Fruit fly (Drosophila melanogaster): Measurements from ENCODE around the gene usp.
A peak's percentile ranks its signal among the peaks of the same experiment; 100 is the strongest.

usp gene

DNA sequence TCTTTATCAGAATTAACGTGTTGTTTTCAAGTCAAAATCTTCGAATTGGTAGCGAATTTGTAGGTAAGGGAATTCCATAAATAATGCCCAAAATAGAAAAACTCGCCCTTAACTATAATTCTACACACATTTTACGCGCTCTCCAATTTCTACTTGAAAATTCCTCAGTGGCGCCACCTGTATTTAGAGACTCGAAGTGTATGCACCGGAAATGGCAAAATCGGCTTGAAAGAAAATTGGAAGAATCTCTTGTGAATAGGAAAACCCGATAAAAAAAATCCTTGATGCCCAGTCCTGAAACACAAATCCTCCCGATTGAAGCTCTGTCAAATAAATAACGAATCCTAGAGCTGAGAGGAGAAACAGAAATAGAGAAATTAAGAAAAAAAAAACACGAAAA is 36.3 kb downstream of the usp start (continued):
- TF ChIP-seq svp (GFP tag) = no peak
- TF ChIP-seq CG34406 (GFP tag; optimal IDR thresholded peaks at IDR 0.05) = peak; percentile 51
- TF ChIP-seq dac (GFP tag; optimal IDR thresholded peaks at IDR 0.05) = peak; percentile 36
- peak; percentile 36 for TF ChIP-seq cyc (GFP tag; optimal IDR thresholded peaks at IDR 0.05)
- TF ChIP-seq CG3919 (GFP tag; optimal IDR thresholded peaks at IDR 0.05) = peak; percentile 71
- peak; percentile 20 for TF ChIP-seq Blimp-1 (GFP tag; optimal IDR thresholded peaks at IDR 0.05)
- peak in 1 of 2 experiments; percentile 39 for TF ChIP-seq salr (GFP tag; optimal IDR thresholded peaks at IDR 0.05)
- TF ChIP-seq CG6854 (GFP tag; optimal IDR thresholded peaks at IDR 0.05) = peak; percentile 76
- peak; percentile 61 for TF ChIP-seq net (GFP tag; optimal IDR thresholded peaks at IDR 0.05)
- peak; percentile 19 for TF ChIP-seq achi (GFP tag; optimal IDR thresholded peaks at IDR 0.05)
- peak; percentile 7 for TF ChIP-seq spab (GFP tag; optimal IDR thresholded peaks at IDR 0.05)
- TF ChIP-seq CG10669 (GFP tag; optimal IDR thresholded peaks at IDR 0.05) = peak; percentile 52
- TF ChIP-seq fkh (GFP tag; optimal IDR thresholded peaks at IDR 0.05) = no peak
- peak; percentile 87 for TF ChIP-seq Eip78C (GFP tag)
- peak; percentile 31 for TF ChIP-seq acj6 (GFP tag; optimal IDR thresholded peaks at IDR 0.05)
- no peak for TF ChIP-seq dsx (GFP tag; optimal IDR thresholded peaks at IDR 0.05; ENCODE audit: poor library complexity, severe bottlenecking)
- TF ChIP-seq Gug (GFP tag; IDR thresholded peaks at IDR 0.05) = no peak
- TF ChIP-seq CG16779 (tag; optimal IDR thresholded peaks at IDR 0.05) = no peak
- no peak for TF ChIP-seq CG9139 (GFP tag; optimal IDR thresholded peaks at IDR 0.05)
- peak; percentile 33 for TF ChIP-seq Smox (GFP tag; optimal IDR thresholded peaks at IDR 0.05)
- TF ChIP-seq OdsH (GFP tag; optimal IDR thresholded peaks at IDR 0.05) = no peak
- TF ChIP-seq Eip75B (GFP tag; optimal IDR thresholded peaks at IDR 0.05) = no peak
- TF ChIP-seq CG31627 (GFP tag; optimal IDR thresholded peaks at IDR 0.05) = peak; percentile 27

dm6 chrX:2004114-2004513 is 38.0 kb downstream of the usp start:
- TF ChIP-seq CG34406 (GFP tag; optimal IDR thresholded peaks at IDR 0.05) (no peak), eg (GFP tag; IDR thresholded peaks at IDR 0.05) (no peak), lz (GFP tag; optimal IDR thresholded peaks at IDR 0.05) (no peak), CG8632 (GFP tag; optimal IDR thresholded peaks at IDR 0.05) (no peak), CG32006 (GFP tag; optimal IDR thresholded peaks at IDR 0.05) (no peak), Gug (GFP tag; IDR thresholded peaks at IDR 0.05) (no peak), CG4318 (GFP tag; optimal IDR thresholded peaks at IDR 0.05) (no peak), CG16779 (tag; optimal IDR thresholded peaks at IDR 0.05) (no peak), net (GFP tag; optimal IDR thresholded peaks at IDR 0.05) (no peak), Lpt (GFP tag; optimal IDR thresholded peaks at IDR 0.05) (no peak), CG15336 (GFP tag; IDR thresholded peaks at IDR 0.05) (no peak), Sox102F (GFP tag; optimal IDR thresholded peaks at IDR 0.05) (no peak), Eip75B (GFP tag; optimal IDR thresholded peaks at IDR 0.05) (no peak), pdm3 (GFP tag; optimal IDR thresholded peaks at IDR 0.05) (no peak), CG3032 (tag; optimal IDR thresholded peaks at IDR 0.05) (no peak), CG6792 (GFP tag; optimal IDR thresholded peaks at IDR 0.05) (no peak), CG6808 (GFP tag; optimal IDR thresholded peaks at IDR 0.05) (no peak)

DNA sequence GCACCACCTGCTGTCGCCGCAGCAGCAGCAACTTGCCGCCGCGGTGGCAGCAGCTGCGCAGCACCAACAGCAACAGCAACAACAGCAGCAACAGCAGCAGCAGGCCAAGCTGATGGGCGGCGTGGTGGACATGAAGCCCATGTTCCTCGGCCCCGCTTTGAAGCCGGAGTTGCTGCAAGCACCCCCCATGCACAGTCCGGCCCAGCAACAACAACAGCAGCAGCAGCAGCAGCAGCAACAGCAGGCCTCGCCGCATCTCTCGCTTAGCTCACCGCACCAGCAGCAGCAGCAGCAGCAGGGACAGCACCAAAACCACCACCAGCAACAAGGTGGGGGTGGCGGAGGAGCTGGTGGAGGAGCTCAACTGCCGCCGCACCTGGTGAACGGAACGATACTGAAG is 41.1 kb downstream of the usp start:
- no peak for TF ChIP-seq CG3032 (tag; optimal IDR thresholded peaks at IDR 0.05)

- TF ChIP-seq fkh (GFP tag; optimal IDR thresholded peaks at IDR 0.05) (peak; percentile 53), CG8119 (GFP tag; IDR thresholded peaks at IDR 0.05) (0 out of 3 replicates have a peak, but pooled peaks have one; percentile 37), fd85E (GFP tag; optimal IDR thresholded peaks at IDR 0.05) (no peak), Eip78C (GFP tag) (peak; percentile 10)
Observed at dm6 chrX:1995653-1996052, 46.5 kb downstream of the usp start.
